Worm (Caenorhabditis elegans): ENCODE data around the gene cnep-1.

ce11 chrII:7341572-7342303 is 31.6 kb downstream of the cnep-1 start:
- TF ChIP-seq lin-39 (tag; optimal IDR thresholded peaks at IDR 0.05) (no peak), skn-1 (tag; optimal IDR thresholded peaks at IDR 0.05) (no peak), elt-3 (tag; optimal IDR thresholded peaks at IDR 0.05) (no peak), unc-62 (GFP tag; optimal IDR thresholded peaks at IDR 0.05) (no peak), nhr-237 (tag; optimal IDR thresholded peaks at IDR 0.05) (no peak), nfya-1 (tag; optimal IDR thresholded peaks at IDR 0.05; ENCODE audit: insufficient read depth) (no peak)

Measured in whole organism, L3 larva.